Worm (Caenorhabditis elegans) whole organism, young adult: ENCODE results near the gene T09B9.3.
"Not testable (repeated sequence)": the region's sequence is repeated elsewhere in the genome, so short reads cannot be mapped to it uniquely, and the experiment has no call there.

Experiments used
- B0261.1 ChIP-seq: sonication (generic microtip); optimal IDR thresholded peaks from 2 replicates; lab custom pipeline; 2016; ENCODE audit warnings: mild to moderate bottlenecking, missing genetic modification characterization, moderate library complexity, missing compliant biosample characterization
- D2030.7 ChIP-seq: fragments of 200-800 bp; sonication (Bioruptor generic); IDR thresholded peaks from 2 replicates; pipeline ENCODE4 v1.3.6; 2022; ENCODE audit warnings: missing genetic modification reagents, missing genetic modification characterization, missing compliant biosample characterization
- F10E7.11 ChIP-seq: sonication (generic microtip); optimal IDR thresholded peaks from 2 replicates; lab custom pipeline; 2017; ENCODE audit warnings: mild to moderate bottlenecking, missing genetic modification characterization, moderate library complexity, missing compliant biosample characterization
- F22D6.2 ChIP-seq: sonication (generic microtip); optimal IDR thresholded peaks from 2 replicates; lab custom pipeline; 2016; ENCODE audit warnings: mild to moderate bottlenecking, missing genetic modification characterization, missing compliant biosample characterization
- F52B5.7 ChIP-seq: sonication (generic microtip); optimal IDR thresholded peaks from 2 replicates; lab custom pipeline; 2016; ENCODE audit warnings: mild to moderate bottlenecking, missing genetic modification characterization, missing compliant biosample characterization
- K11D2.4 ChIP-seq: fragments of 200-800 bp; sonication (Bioruptor generic); IDR thresholded peaks from 2 replicates; pipeline ENCODE4 v1.3.6; 2022; ENCODE audit warnings: missing genetic modification reagents, missing genetic modification characterization, missing compliant biosample characterization
- K12H6.12 ChIP-seq: fragments of 200-800 bp; sonication (Bioruptor generic); optimal IDR thresholded peaks from 2 replicates; lab custom pipeline; 2018; ENCODE audit warnings: mild to moderate bottlenecking, missing genetic modification characterization, missing compliant biosample characterization
- T07F8.4 ChIP-seq: sonication (generic microtip); optimal IDR thresholded peaks from 2 replicates; lab custom pipeline; 2016; ENCODE audit warnings: mild to moderate bottlenecking, missing genetic modification characterization, moderate library complexity, missing compliant biosample characterization
- ZK185.1 ChIP-seq: sonication (generic microtip); optimal IDR thresholded peaks from 2 replicates; lab custom pipeline; 2016; ENCODE audit warnings: mild to moderate bottlenecking, missing genetic modification characterization, missing compliant biosample characterization; ENCODE audit not compliant: poor library complexity, severe bottlenecking
- ama-1 ChIP-seq, 3 experiments: fragments of 150-350 bp in 1 of 3; sonication (generic microtip) in 2 of 3; optimal IDR thresholded peaks; 2 replicates each; lab custom pipeline; 2014 to 2018; ENCODE audit warnings: missing biosample characterization in 2 of 3, missing genetic modification characterization in 2 of 3, missing genetic modification reagents in 2 of 3
- attf-3 ChIP-seq: fragments of 200-800 bp; sonication (Bioruptor generic); conservative IDR thresholded peaks from 2 replicates; pipeline ENCODE4 v1.3.6; 2022; ENCODE audit warnings: missing genetic modification reagents, missing genetic modification characterization, missing compliant biosample characterization
- attf-5 ChIP-seq: fragments of 200-800 bp; sonication (Bioruptor generic); optimal IDR thresholded peaks from 2 replicates; lab custom pipeline; 2018; ENCODE audit warnings: mild to moderate bottlenecking, missing genetic modification characterization, missing compliant biosample characterization
- bed-2 ChIP-seq: fragments of 200-800 bp; sonication (Bioruptor generic); IDR thresholded peaks from 2 replicates; pipeline ENCODE4 v1.3.6; 2022; ENCODE audit warnings: missing genetic modification reagents, missing genetic modification characterization, missing compliant biosample characterization
- ccch-3 ChIP-seq: fragments of 200-800 bp; sonication (Bioruptor generic); optimal IDR thresholded peaks from 2 replicates; lab custom pipeline; 2018; ENCODE audit warnings: mild to moderate bottlenecking, missing genetic modification characterization, missing compliant biosample characterization
- ceh-100 ChIP-seq: fragments of 200-800 bp; sonication (Bioruptor generic); IDR thresholded peaks from 2 replicates; pipeline ENCODE4 v1.3.6; 2022; ENCODE audit warnings: missing genetic modification reagents, missing genetic modification characterization, missing compliant biosample characterization
- ceh-27 ChIP-seq: fragments of 200-800 bp; sonication (Bioruptor generic); optimal IDR thresholded peaks from 2 replicates; lab custom pipeline; 2018; ENCODE audit warnings: mild to moderate bottlenecking, missing genetic modification characterization, moderate library complexity, missing compliant biosample characterization
- ceh-79 ChIP-seq: sonication (generic microtip); optimal IDR thresholded peaks from 2 replicates; lab custom pipeline; 2017; ENCODE audit warnings: mild to moderate bottlenecking, missing genetic modification characterization, missing compliant biosample characterization
- chd-7 ChIP-seq: sonication (generic microtip); optimal IDR thresholded peaks from 2 replicates; lab custom pipeline; 2016; ENCODE audit warnings: mild to moderate bottlenecking, missing genetic modification characterization, moderate library complexity, missing compliant biosample characterization
- dox-1 ChIP-seq: fragments of 200-800 bp; sonication (Bioruptor generic); IDR thresholded peaks from 2 replicates; pipeline ENCODE4 v1.3.6; 2022; ENCODE audit warnings: missing genetic modification reagents, missing genetic modification characterization, missing compliant biosample characterization
- efl-1 ChIP-seq: fragments of 150-350 bp; optimal IDR thresholded peaks from 2 replicates; lab custom pipeline; 2014; ENCODE audit warnings: missing biosample characterization, missing genetic modification reagents, missing genetic modification characterization
- egl-18 ChIP-seq: fragments of 200-800 bp; sonication (Bioruptor generic); IDR thresholded peaks from 2 replicates; pipeline ENCODE4 v1.3.6; 2022; ENCODE audit warnings: missing genetic modification reagents, missing genetic modification characterization, missing compliant biosample characterization
- egrh-3 ChIP-seq: fragments of 200-800 bp; sonication (Bioruptor generic); IDR thresholded peaks from 2 replicates; pipeline ENCODE4 v1.3.6; 2022; ENCODE audit warnings: missing genetic modification reagents, missing genetic modification characterization, missing compliant biosample characterization
- ekl-4 ChIP-seq: fragments of 200-800 bp; sonication (Bioruptor generic); IDR thresholded peaks from 2 replicates; pipeline ENCODE4 v1.3.6; 2022; ENCODE audit warnings: missing genetic modification reagents, missing genetic modification characterization, missing compliant biosample characterization
- fkh-3 ChIP-seq: sonication (generic microtip); optimal IDR thresholded peaks from 2 replicates; lab custom pipeline; 2016; ENCODE audit warnings: mild to moderate bottlenecking, missing genetic modification characterization, missing compliant biosample characterization
- hmg-1.2 ChIP-seq: fragments of 200-800 bp; sonication (Bioruptor generic); IDR thresholded peaks from 2 replicates; pipeline ENCODE4 v1.3.6; 2022; ENCODE audit warnings: missing genetic modification reagents, missing genetic modification characterization, missing compliant biosample characterization
- hsf-1 ChIP-seq: fragments of 200-800 bp; sonication (Bioruptor generic); IDR thresholded peaks from 2 replicates; pipeline ENCODE4 v1.3.6; 2022; ENCODE audit warnings: missing genetic modification reagents, missing genetic modification characterization, missing compliant biosample characterization
- let-607 ChIP-seq, 2 experiments: fragments of 200-800 bp in 1 of 2; sonication (Bioruptor generic) in 1 of 2; sonication (generic microtip) in 1 of 2; optimal IDR thresholded peaks; 2 replicates each; lab custom pipeline; 2016 to 2018; ENCODE audit warnings: mild to moderate bottlenecking in 2 of 2, missing compliant biosample characterization in 2 of 2, missing genetic modification characterization in 2 of 2, moderate library complexity in 2 of 2, missing genotype in 1 of 2
- lin-26 ChIP-seq: fragments of 200-800 bp; sonication (Bioruptor generic); IDR thresholded peaks from 2 replicates; pipeline ENCODE4 v1.3.6; 2022; ENCODE audit warnings: missing genetic modification reagents, missing genetic modification characterization, missing compliant biosample characterization
- lin-54 ChIP-seq: fragments of 200-800 bp; sonication (Bioruptor generic); optimal IDR thresholded peaks from 2 replicates; lab custom pipeline; 2018; ENCODE audit warnings: mild to moderate bottlenecking, missing genetic modification characterization, missing compliant biosample characterization
- mes-4 ChIP-seq: sonication (generic microtip); optimal IDR thresholded peaks from 2 replicates; lab custom pipeline; 2016; ENCODE audit warnings: missing genotype, missing genetic modification characterization, missing compliant biosample characterization
- mxl-1 ChIP-seq: sonication (generic microtip); optimal IDR thresholded peaks from 2 replicates; lab custom pipeline; 2016; ENCODE audit warnings: missing genetic modification characterization, missing compliant biosample characterization
- nfya-2 ChIP-seq: fragments of 200-800 bp; sonication (Bioruptor generic); IDR thresholded peaks from 2 replicates; pipeline ENCODE4 v1.3.6; 2022; ENCODE audit warnings: missing genetic modification reagents, missing genetic modification characterization, missing compliant biosample characterization
- nhr-27 ChIP-seq: fragments of 200-800 bp; sonication (Bioruptor generic); optimal IDR thresholded peaks from 2 replicates; lab custom pipeline; 2018; ENCODE audit warnings: mild to moderate bottlenecking, missing genetic modification characterization, moderate library complexity, missing compliant biosample characterization
- rec-8 ChIP-seq, 2 experiments: sonication (generic microtip); optimal IDR thresholded peaks; 2 replicates each; lab custom pipeline; 2016; ENCODE audit warnings: mild to moderate bottlenecking in 2 of 2, missing genetic modification characterization in 2 of 2, missing genetic modification reagents in 2 of 2, missing genotype in 2 of 2, missing biosample characterization in 1 of 2, missing compliant biosample characterization in 1 of 2, moderate library complexity in 1 of 2
- repo-1 ChIP-seq: sonication (generic microtip); optimal IDR thresholded peaks from 2 replicates; lab custom pipeline; 2017; ENCODE audit warnings: mild to moderate bottlenecking, missing genetic modification characterization, missing compliant biosample characterization
- sea-2 ChIP-seq: fragments of 200-800 bp; sonication (Bioruptor generic); IDR thresholded peaks from 2 replicates; pipeline ENCODE4 v1.3.6; 2022; ENCODE audit warnings: missing genetic modification characterization, missing compliant biosample characterization
- snpc-3.4 ChIP-seq: sonication (generic microtip); optimal IDR thresholded peaks from 2 replicates; lab custom pipeline; 2017; ENCODE audit warnings: missing genetic modification characterization, mild to moderate bottlenecking, missing compliant biosample characterization, antibody characterized with exemption, moderate library complexity, missing genotype, missing genetic modification reagents
- snpc-4 ChIP-seq, 5 experiments: fragments of 150-350 bp in 1 of 5; sonication (generic microtip) in 4 of 5; optimal IDR thresholded peaks; 2 replicates each; lab custom pipeline; 2014 to 2018; ENCODE audit warnings: missing genetic modification characterization in 5 of 5, missing biosample characterization in 3 of 5, antibody characterized with exemption in 2 of 5, mild to moderate bottlenecking in 2 of 5, missing compliant biosample characterization in 2 of 5, missing genotype in 2 of 5, moderate library complexity in 2 of 5, missing genetic modification reagents in 1 of 5
- somi-1 ChIP-seq: fragments of 200-800 bp; sonication (Bioruptor generic); optimal IDR thresholded peaks from 2 replicates; lab custom pipeline; 2018; ENCODE audit warnings: mild to moderate bottlenecking, missing genetic modification characterization, missing compliant biosample characterization
- zfh-2 ChIP-seq: fragments of 200-800 bp; sonication (Bioruptor generic); conservative IDR thresholded peaks from 2 replicates; pipeline ENCODE4 v1.3.6; 2022; ENCODE audit warnings: missing genetic modification reagents, missing genetic modification characterization, missing compliant biosample characterization
- zim-3 ChIP-seq: sonication (generic microtip); optimal IDR thresholded peaks from 2 replicates; lab custom pipeline; 2017; ENCODE audit warnings: mild to moderate bottlenecking, missing genetic modification characterization, moderate library complexity, missing compliant biosample characterization
- ztf-28 ChIP-seq: fragments of 200-800 bp; sonication (Bioruptor generic); IDR thresholded peaks from 2 replicates; pipeline ENCODE4 v1.3.6; 2022; ENCODE audit warnings: missing genetic modification reagents, missing genetic modification characterization, missing compliant biosample characterization

The T09B9.3 gene

DNA sequence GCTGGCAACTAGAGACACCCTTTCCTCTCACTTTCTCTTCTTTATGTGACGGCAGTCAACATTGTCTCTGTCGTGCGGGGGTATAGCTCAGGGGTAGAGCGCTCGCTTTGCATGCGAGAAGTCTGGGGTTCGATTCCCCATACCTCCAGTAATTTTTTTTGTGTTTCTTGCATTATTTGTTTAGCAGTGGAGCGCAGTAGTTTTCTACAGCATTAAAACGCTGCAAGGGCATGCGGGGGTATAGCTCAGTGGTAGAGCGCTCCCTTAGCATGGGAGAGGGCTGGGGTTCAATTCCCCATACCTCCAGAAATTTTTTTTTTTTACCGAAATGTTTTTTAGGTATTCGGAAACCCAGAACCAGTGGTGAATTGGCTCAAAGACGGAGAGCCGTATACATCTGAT lies 17.7 kb downstream of the T09B9.3 start (continued):
- TF ChIP-seq D2030.7 (GFP tag; lab: Robert Waterston, UW) (peak; percentile 97), F22D6.2 (tag; lab: Kevin White, UChicago) (peak; percentile 57), fkh-3 (tag; lab: Kevin White, UChicago) (peak; percentile 98), egl-18 (GFP tag; lab: Robert Waterston, UW) (peak; percentile 89), egrh-3 (GFP tag; lab: Robert Waterston, UW) (peak; percentile 77), F10E7.11 (tag; lab: Kevin White, UChicago) (peak; percentile 93), ama-1 (GFP tag; optimal IDR thresholded peaks at IDR 0.05; lab: Kevin White, UChicago) (peak in 1 of 2 experiments; percentile 83), K11D2.4 (GFP tag; lab: Robert Waterston, UW) (peak; percentile 94), sea-2 (GFP tag; lab: Robert Waterston, UW) (peak; percentile 92), ccch-3 (GFP tag; lab: Kevin White, UChicago) (peak; percentile 39), mes-4 (tag; lab: Kevin White, UChicago) (peak; percentile 94), attf-5 (GFP tag; lab: Kevin White, UChicago) (peak; percentile 87), lin-54 (GFP tag; lab: Kevin White, UChicago) (peak; percentile 79), attf-3 (GFP tag; lab: Robert Waterston, UW) (peak; percentile 76), B0261.1 (tag; lab: Kevin White, UChicago) (peak; percentile 100), zim-3 (tag; lab: Kevin White, UChicago) (peak; percentile 91), let-607 (tag; optimal IDR thresholded peaks at IDR 0.05; lab: Kevin White, UChicago) (peak; percentile 73 to 87), lin-26 (GFP tag; lab: Robert Waterston, UW) (peak; percentile 99), hsf-1 (0 out of 2 replicates have a peak, but pooled peaks have one; percentile 68), ztf-28 (GFP tag; lab: Robert Waterston, UW) (peak; percentile 96), ZK185.1 (peak; percentile 97), bed-2 (GFP tag; lab: Robert Waterston, UW) (peak; percentile 78), nhr-27 (peak; percentile 84)
- TF ChIP-seq ama-1 (optimal IDR thresholded peaks at IDR 0.05; lab: Kevin White, UChicago), result not testable (repeated sequence)

DNA sequence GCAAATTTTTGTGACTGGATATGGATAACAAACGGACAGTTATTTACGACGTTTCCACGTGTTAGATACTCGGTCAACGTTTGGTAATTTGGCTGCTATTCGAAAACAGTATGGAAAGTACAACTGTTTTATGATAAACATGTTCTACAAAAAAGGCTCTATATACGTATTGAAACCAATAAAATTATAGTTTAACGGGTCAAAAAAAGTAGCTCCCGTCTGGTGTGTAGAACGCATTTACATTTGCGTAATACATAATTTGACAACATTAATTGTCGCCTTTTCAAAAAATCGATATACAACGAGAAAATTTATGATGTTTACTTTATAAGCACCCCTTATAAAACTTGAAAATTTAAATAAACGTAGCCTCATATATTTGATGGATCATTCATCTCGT lies 19.1 kb downstream of the T09B9.3 start:
- TF ChIP-seq ZK185.1, result no peak
- no peak for TF ChIP-seq D2030.7 (GFP tag; lab: Robert Waterston, UW)
- no peak for TF ChIP-seq hmg-1.2 (GFP tag; lab: Robert Waterston, UW)
- no peak for TF ChIP-seq ekl-4
- no peak for TF ChIP-seq mxl-1 (tag; lab: Kevin White, UChicago)
- no peak for TF ChIP-seq attf-5 (GFP tag; lab: Kevin White, UChicago)
- TF ChIP-seq dox-1, result no peak
- TF ChIP-seq K12H6.12 (tag; lab: Kevin White, UChicago), result no peak
- TF ChIP-seq rec-8 (tag; optimal IDR thresholded peaks at IDR 0.05; lab: Kevin White, UChicago), result no peak
- TF ChIP-seq ceh-100 (GFP tag; lab: Robert Waterston, UW), result no peak
- TF ChIP-seq somi-1 (GFP tag; lab: Kevin White, UChicago), result no peak
- no peak for TF ChIP-seq ceh-79
- TF ChIP-seq nfya-2 (GFP tag; lab: Robert Waterston, UW), result no peak
- no peak for TF ChIP-seq snpc-3.4 (tag; lab: Kevin White, UChicago)

DNA sequence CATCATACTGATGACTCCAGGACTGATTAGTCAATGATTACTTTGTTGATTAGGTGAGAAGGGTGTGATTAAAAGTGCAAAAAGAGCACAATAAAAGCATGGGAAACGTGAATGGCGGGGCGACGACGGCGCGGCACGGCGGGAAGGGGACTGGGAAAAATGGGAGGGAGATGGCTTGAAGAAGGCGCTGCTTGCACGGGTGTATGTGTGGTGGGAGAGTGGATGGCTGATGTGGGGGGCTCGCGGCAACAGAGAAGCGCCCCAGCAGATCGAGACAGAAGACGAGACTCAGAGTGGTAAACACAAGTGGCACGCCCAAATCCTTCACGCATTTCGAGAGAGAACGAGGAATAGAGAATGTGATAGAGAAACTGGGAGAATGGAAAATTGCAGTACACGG lies 23.4 kb downstream of the T09B9.3 start, which contains the start of gene F15G9.5:
TSS of gene F15G9.5 (minus strand) at position 159 of the 400 bp plus-strand sequence.
- TF ChIP-seq chd-7 (peak; percentile 14), repo-1 (tag; lab: Kevin White, UChicago) (no peak), hmg-1.2 (GFP tag; lab: Robert Waterston, UW) (peak; percentile 23; the same call in 1 of the 2 replicates), egrh-3 (GFP tag; lab: Robert Waterston, UW) (peak; percentile 64), K11D2.4 (GFP tag; lab: Robert Waterston, UW) (0 out of 2 replicates have a peak, but pooled peaks have one; percentile 24), efl-1 (GFP tag; lab: Kevin White, UChicago) (no peak), snpc-4 (GFP tag; optimal IDR thresholded peaks at IDR 0.05; lab: Kevin White, UChicago) (no peak), snpc-4 (tag; optimal IDR thresholded peaks at IDR 0.05; lab: Kevin White, UChicago) (no peak), ceh-27 (GFP tag; lab: Kevin White, UChicago) (peak; percentile 29), zfh-2 (GFP tag; lab: Robert Waterston, UW) (peak; percentile 94), T07F8.4 (tag; lab: Kevin White, UChicago) (no peak), dox-1 (peak; percentile 42; the same call in 1 of the 2 replicates), F52B5.7 (tag; lab: Kevin White, UChicago) (peak; percentile 48)
